Worm (Caenorhabditis elegans): ENCODE measurements around the gene C55B6.4.
A peak's percentile ranks its signal among the peaks of the same experiment; 100 is the strongest.

Gene C55B6.4

DNA sequence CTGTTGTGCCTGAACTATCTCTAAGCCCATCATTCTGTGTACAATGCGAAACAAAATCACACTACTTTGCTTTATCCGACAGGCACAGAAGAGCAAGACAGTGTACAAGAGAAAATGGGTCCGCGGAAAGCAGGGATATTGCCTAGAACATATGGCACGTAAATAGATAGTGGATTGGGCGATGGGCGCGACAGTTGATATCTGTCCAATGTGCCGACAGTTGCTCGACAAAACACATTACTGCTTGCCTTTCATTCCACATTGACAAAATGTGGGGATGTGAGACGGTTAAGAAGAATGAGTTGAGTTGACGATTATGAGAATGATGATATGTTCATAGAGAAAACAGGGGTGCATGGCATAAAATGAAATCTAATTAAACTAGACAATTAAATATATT, 37.5 kb upstream of the C55B6.4 start:
- no peak for TF ChIP-seq ztf-29 (GFP tag; IDR thresholded peaks at IDR 0.05)
- no peak for TF ChIP-seq klf-2 (GFP tag; conservative IDR thresholded peaks at IDR 0.05)

DNA sequence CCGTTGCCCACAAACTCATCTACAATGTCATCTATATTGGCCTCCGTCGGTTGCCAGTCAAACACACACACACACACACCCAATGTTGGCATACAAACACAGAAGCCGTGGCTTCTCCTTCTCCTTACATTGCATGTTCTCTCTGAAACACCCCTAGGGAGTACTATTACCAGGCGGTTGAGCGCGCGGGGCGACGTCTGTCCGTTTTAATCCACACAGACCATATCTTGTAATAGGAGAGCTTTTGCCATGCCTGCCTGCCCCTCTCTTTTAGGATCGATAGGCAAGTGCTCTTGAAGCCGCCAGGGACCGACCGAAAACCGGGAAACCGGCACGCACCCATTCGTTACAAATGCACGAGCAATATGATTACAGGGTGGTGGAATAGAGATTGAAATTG, 37.0 kb upstream of the C55B6.4 start:
- no peak for TF ChIP-seq ztf-23 (GFP tag; IDR thresholded peaks at IDR 0.05)
- no peak for TF ChIP-seq ref-1 (GFP tag; conservative IDR thresholded peaks at IDR 0.05)
- TF ChIP-seq tab-1 (GFP tag; IDR thresholded peaks at IDR 0.05), result no peak
- no peak for TF ChIP-seq T22C8.4 (GFP tag; IDR thresholded peaks at IDR 0.05)
- no peak for TF ChIP-seq klf-2 (GFP tag; conservative IDR thresholded peaks at IDR 0.05)
- no peak for TF ChIP-seq ztf-29 (GFP tag; IDR thresholded peaks at IDR 0.05)
- peak; percentile 56 for TF ChIP-seq flt-1 (GFP tag; IDR thresholded peaks at IDR 0.05)
- TF ChIP-seq cog-1 (tag; optimal IDR thresholded peaks at IDR 0.05), result no peak
- TF ChIP-seq med-1 (GFP tag; optimal IDR thresholded peaks at IDR 0.05; ENCODE audit: insufficient read depth), result no peak

DNA sequence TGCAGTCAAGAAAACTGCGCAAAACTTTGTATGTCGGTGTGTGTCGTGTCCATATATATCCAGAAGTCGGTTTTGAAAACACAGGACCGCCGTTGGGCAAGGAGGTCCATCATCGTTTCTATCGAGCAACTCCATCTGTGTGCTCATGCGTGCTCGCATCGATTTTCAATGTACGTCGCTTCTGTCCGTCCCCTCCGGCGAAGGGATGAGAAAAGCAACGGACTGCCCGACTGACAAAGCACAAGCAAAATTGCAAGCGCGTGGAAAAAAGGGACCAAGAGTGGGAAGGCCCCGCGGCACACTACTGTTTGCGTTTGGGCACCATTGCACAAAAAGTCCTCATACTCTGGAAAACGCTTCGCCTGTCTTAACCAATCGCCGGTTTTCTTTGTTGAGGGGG, 34.9 kb upstream of the C55B6.4 start:
- TF ChIP-seq T22C8.4 (GFP tag; IDR thresholded peaks at IDR 0.05) (0 out of 2 replicates have a peak, but pooled peaks have one; percentile 11), ref-1 (GFP tag; conservative IDR thresholded peaks at IDR 0.05) (no peak)

DNA sequence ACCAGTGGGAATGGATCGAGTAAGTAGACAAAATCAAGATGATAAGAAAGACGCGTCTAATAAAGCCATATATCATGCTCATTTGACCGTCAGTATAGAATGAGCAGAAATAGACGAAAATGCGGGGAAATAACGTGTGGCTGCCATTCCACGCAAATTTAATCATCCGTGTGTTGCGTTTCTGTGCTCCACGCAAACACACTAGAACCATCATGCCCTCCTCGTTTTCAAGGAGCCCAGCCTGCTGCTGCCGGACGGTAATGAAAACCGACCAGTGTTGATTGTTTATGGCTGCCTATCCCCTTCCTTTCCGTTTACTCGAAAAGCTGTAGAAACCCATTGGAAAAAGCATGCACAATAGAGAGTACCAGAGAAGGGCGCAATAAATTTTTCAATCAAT, 32.7 kb upstream of the C55B6.4 start:
- TF ChIP-seq flt-1 (GFP tag; IDR thresholded peaks at IDR 0.05), result no peak
- no peak for TF ChIP-seq klf-2 (GFP tag; conservative IDR thresholded peaks at IDR 0.05)
- TF ChIP-seq med-1 (GFP tag; optimal IDR thresholded peaks at IDR 0.05; ENCODE audit: insufficient read depth), result no peak
- TF ChIP-seq tab-1 (GFP tag; IDR thresholded peaks at IDR 0.05), result no peak
- no peak for TF ChIP-seq ref-1 (GFP tag; conservative IDR thresholded peaks at IDR 0.05)
- no peak for TF ChIP-seq ztf-23 (GFP tag; IDR thresholded peaks at IDR 0.05)
- TF ChIP-seq cog-1 (tag; optimal IDR thresholded peaks at IDR 0.05), result no peak
- TF ChIP-seq T22C8.4 (GFP tag; IDR thresholded peaks at IDR 0.05), result no peak
- TF ChIP-seq ztf-29 (GFP tag; IDR thresholded peaks at IDR 0.05), result no peak

DNA sequence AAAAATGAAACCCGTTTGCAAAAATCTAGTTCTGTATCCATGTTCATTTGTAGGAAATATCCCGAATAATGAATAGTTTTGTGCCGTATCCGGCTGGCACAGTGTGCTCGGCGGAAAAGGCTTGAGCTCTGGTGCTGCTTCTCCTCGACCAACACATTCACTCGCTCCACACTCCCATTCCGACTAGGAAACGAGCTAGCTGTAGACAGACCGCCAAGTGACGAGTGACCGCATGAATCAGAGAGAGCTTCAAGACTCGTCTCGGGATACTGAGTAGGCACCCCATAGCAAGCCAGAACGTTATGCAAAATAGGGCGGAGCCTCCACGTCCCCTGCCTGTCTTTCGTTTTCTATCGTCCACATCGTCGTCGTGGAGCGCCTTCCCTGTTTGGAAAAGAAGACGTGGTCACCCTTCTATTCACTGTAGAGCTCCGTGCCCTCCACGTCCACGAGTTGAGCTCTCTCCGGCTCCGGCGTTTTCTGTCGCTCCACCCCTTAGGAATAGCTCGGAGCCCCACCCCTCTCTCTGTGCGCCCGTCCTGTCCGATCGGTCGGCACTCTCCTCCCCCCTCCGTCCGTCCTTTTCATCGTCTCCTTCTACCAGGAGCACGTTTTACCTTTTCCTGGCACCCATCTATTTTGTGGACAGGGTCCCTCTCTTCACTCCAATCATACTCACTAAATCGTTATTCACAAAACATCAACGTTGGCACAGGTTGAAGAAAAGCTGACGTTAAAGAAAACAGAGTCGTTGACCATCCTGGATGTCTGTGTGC, 30.4 kb upstream of the C55B6.4 start, which contains the start of gene syd-9:
TSS of gene syd-9 (plus strand) at position 394 of the 776 bp plus-strand sequence.
- TF ChIP-seq tab-1 (GFP tag; IDR thresholded peaks at IDR 0.05) (no peak), med-1 (GFP tag; optimal IDR thresholded peaks at IDR 0.05; ENCODE audit: insufficient read depth) (no peak), ref-1 (GFP tag; conservative IDR thresholded peaks at IDR 0.05) (no peak), ztf-29 (GFP tag; IDR thresholded peaks at IDR 0.05) (no peak), ztf-23 (GFP tag; IDR thresholded peaks at IDR 0.05) (no peak), flt-1 (GFP tag; IDR thresholded peaks at IDR 0.05) (no peak), klf-2 (GFP tag; conservative IDR thresholded peaks at IDR 0.05) (no peak), T22C8.4 (GFP tag; IDR thresholded peaks at IDR 0.05) (no peak), cog-1 (tag; optimal IDR thresholded peaks at IDR 0.05) (no peak)

DNA sequence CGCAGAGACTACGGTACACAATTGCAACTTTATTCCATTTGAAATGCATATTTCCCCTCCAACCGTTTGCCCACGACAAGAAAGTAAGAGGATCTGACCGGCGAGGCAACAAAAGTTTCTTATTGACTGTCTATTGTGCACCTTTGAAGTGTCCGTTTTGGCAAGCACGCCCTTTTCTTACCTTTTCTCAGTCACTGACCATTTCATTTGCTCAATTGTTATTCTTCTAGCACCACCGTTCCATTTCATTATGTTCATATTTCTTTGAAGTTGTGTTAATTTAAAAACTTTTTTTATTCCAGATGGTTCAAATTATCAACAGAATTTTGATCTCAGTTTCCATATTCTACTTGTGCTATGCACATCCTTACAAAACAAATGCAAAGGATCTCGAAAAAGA, 23.9 kb upstream of the C55B6.4 start, which contains the start of gene spp-22:
TSS of gene spp-22 (plus strand) at position 301 of the 400 bp plus-strand sequence.
- no peak for TF ChIP-seq cog-1 (tag; optimal IDR thresholded peaks at IDR 0.05)
- no peak for TF ChIP-seq ref-1 (GFP tag; conservative IDR thresholded peaks at IDR 0.05)
- no peak for TF ChIP-seq T22C8.4 (GFP tag; IDR thresholded peaks at IDR 0.05)
- no peak for TF ChIP-seq ztf-23 (GFP tag; IDR thresholded peaks at IDR 0.05)
- TF ChIP-seq med-1 (GFP tag; optimal IDR thresholded peaks at IDR 0.05; ENCODE audit: insufficient read depth), result no peak
- no peak for TF ChIP-seq klf-2 (GFP tag; conservative IDR thresholded peaks at IDR 0.05)
- no peak for TF ChIP-seq tab-1 (GFP tag; IDR thresholded peaks at IDR 0.05)
- no peak for TF ChIP-seq ztf-29 (GFP tag; IDR thresholded peaks at IDR 0.05)
- no peak for TF ChIP-seq flt-1 (GFP tag; IDR thresholded peaks at IDR 0.05)

DNA sequence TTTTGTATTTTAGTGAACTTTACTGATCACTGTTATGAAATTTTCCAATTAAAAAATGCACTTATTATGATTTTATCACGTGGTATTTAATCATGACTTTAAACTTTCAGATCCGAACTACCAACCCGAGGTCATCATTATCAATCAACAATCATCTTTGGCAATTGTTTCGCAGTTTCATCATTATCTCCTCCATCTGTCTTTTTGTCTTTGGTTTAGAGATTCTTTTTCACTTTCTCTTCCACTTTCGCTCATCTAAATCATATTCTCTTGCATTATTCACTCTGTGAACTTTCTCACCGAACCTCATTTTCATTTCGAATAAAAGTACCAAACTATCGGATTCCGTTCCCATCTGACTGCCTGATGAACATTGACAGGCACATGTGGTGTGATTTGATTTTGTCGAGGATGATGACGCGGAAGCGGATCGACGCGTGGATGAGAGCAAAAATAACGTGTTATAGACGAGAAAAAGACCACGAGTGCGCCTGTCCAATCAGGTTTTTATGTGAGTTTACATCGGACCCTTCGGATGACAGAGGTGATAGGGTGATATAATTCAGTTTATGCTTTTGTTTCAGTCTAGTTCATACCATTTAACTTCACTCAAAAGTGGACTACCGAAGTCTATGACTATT, 23.1 kb upstream of the C55B6.4 start:
- no peak for TF ChIP-seq tab-1 (GFP tag; IDR thresholded peaks at IDR 0.05)

DNA sequence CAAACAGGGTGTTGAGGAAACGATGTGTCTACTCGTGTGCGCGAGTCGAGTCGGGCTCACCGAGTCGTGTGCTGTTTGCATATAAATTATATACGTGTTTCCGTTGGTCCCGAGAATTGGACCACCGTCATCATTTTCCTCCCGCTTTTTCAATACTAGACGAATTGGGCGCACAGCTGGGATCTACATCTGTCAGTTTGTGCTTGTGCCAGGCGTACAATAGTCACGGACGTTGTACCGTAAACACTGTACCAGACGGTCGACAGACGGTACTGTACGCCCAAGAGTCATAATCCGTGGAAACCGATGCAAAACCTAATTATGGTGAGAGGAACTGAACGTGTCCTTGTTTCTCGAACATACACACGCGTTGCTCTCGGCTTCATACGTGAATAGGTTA, 21.6 kb upstream of the C55B6.4 start:
- no peak for TF ChIP-seq med-1 (GFP tag; optimal IDR thresholded peaks at IDR 0.05; ENCODE audit: insufficient read depth)
- no peak for TF ChIP-seq ref-1 (GFP tag; conservative IDR thresholded peaks at IDR 0.05)
- TF ChIP-seq klf-2 (GFP tag; conservative IDR thresholded peaks at IDR 0.05), result no peak
- TF ChIP-seq flt-1 (GFP tag; IDR thresholded peaks at IDR 0.05), result no peak
- no peak for TF ChIP-seq cog-1 (tag; optimal IDR thresholded peaks at IDR 0.05)
- TF ChIP-seq T22C8.4 (GFP tag; IDR thresholded peaks at IDR 0.05), result no peak
- TF ChIP-seq ztf-29 (GFP tag; IDR thresholded peaks at IDR 0.05), result no peak
- TF ChIP-seq tab-1 (GFP tag; IDR thresholded peaks at IDR 0.05), result no peak
- no peak for TF ChIP-seq ztf-23 (GFP tag; IDR thresholded peaks at IDR 0.05)

DNA sequence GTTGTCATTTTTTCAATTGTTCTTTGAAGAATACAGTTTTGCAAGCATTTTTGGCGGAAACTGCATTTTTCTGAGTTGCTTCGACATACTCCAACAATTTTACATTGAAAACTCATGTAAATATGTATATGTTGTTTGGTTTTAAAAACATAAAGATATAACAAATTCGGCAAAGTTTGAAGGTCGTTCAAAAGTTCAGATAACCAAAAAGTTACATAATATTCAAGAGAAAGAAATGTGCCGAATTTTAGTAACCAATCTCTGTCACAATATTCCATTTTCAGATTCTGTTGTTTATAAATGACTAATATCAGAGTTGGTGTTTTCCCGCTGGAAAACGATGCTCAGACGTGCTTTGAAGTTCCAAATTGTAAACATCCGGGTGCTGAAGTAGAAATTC, 18.9 kb upstream of the C55B6.4 start, which contains the start of gene ZK867.2:
TSS of gene ZK867.2 (plus strand) at position 301 of the 400 bp plus-strand sequence.
- TF ChIP-seq flt-1 (GFP tag; IDR thresholded peaks at IDR 0.05) (no peak), ref-1 (GFP tag; conservative IDR thresholded peaks at IDR 0.05) (no peak), klf-2 (GFP tag; conservative IDR thresholded peaks at IDR 0.05) (no peak), ztf-29 (GFP tag; IDR thresholded peaks at IDR 0.05) (no peak), ztf-23 (GFP tag; IDR thresholded peaks at IDR 0.05) (no peak), tab-1 (GFP tag; IDR thresholded peaks at IDR 0.05) (no peak)

DNA sequence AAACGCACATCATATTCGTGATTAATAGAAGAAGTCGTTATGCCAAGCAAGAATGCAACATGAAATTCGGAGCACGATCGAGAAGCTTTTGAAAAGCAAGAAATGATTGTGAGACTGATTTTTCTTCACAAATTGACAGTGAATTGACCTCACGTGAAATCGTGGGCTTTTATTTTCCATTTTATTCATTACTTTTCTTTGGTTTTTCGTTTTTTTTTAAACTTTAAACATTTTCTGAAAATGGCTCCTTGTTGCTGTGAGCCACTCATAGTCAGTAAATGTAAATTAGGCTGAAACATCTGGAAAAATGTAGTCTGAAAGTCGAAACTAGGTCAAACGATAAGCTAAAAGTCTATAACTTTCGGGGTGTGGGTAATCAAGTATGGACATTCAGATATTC, 17.7 kb upstream of the C55B6.4 start, which contains the start of gene C55B6.5:
TSS of gene C55B6.5 (minus strand) at position 101 of the 400 bp plus-strand sequence.
- no peak for TF ChIP-seq tab-1 (GFP tag; IDR thresholded peaks at IDR 0.05)
- TF ChIP-seq flt-1 (GFP tag; IDR thresholded peaks at IDR 0.05), result no peak
